Fruit fly (Drosophila melanogaster) whole organism, wandering third instar larva: ENCODE results near the gene ndl.

Experiments
- Dfd ChIP-seq: fragments of >200 bp; optimal IDR thresholded peaks from 2 replicates; lab custom pipeline; 2017; ENCODE audit warnings: missing biosample characterization, missing genetic modification characterization
- Hr78 ChIP-seq: fragments of >200 bp; optimal IDR thresholded peaks from 2 replicates; lab custom pipeline; 2017; ENCODE audit warnings: missing biosample characterization, missing genetic modification characterization
- Mio ChIP-seq: sonication (Bioruptor generic); optimal IDR thresholded peaks from 2 replicates; lab custom pipeline; 2016; ENCODE audit warnings: missing biosample characterization, missing genetic modification characterization
- OdsH ChIP-seq: fragments of 200-800 bp; sonication (Bioruptor generic); optimal IDR thresholded peaks from 2 replicates; lab custom pipeline; 2016; ENCODE audit warnings: missing biosample characterization, mild to moderate bottlenecking, missing genetic modification characterization
- Rel ChIP-seq, 2 experiments: fragments of 200-800 bp; sonication (Bioruptor generic) in 1 of 2; optimal IDR thresholded peaks; 2 replicates in 1 of 2; 3 replicates in 1 of 2; lab custom pipeline; 2016 to 2019; ENCODE audit warnings: mild to moderate bottlenecking in 2 of 2, missing biosample characterization in 2 of 2, missing genetic modification characterization in 2 of 2, moderate library complexity in 1 of 2
- Vsx2 ChIP-seq: fragments of 200-300, 225-300 bp; sonication (Bioruptor generic); optimal IDR thresholded peaks from 2 replicates; lab custom pipeline; 2018; ENCODE audit warnings: missing biosample characterization, missing genetic modification characterization; ENCODE audit not compliant: partially characterized antibody
- dl ChIP-seq, 2 experiments: fragments of 175-275, 200-275 bp in 1 of 2; fragments of 200-275 bp in 1 of 2; sonication (Bioruptor generic); optimal IDR thresholded peaks; lab custom pipeline; 2018; ENCODE audit warnings: mild to moderate bottlenecking in 2 of 2, missing biosample characterization in 2 of 2, missing genetic modification characterization in 2 of 2, moderate library complexity in 2 of 2; ENCODE audit not compliant: partially characterized antibody in 2 of 2, insufficient read depth in 1 of 2
- fru ChIP-seq: fragments of 200-800 bp; sonication (Bioruptor generic); optimal IDR thresholded peaks from 3 replicates; lab custom pipeline; 2016; ENCODE audit warnings: missing biosample characterization, mild to moderate bottlenecking, missing genetic modification characterization
- h ChIP-seq: fragments of 200-800 bp; sonication (Bioruptor generic); optimal IDR thresholded peaks from 3 replicates; lab custom pipeline; 2016; ENCODE audit warnings: missing biosample characterization, mild to moderate bottlenecking, missing genetic modification characterization
- pan ChIP-seq: fragments of >200 bp; optimal IDR thresholded peaks from 2 replicates; lab custom pipeline; 2017
- rgr ChIP-seq: fragments of 200-800 bp; sonication (Bioruptor generic); optimal IDR thresholded peaks from 3 replicates; lab custom pipeline; 2016; ENCODE audit warnings: missing biosample characterization, mild to moderate bottlenecking, missing genetic modification characterization
- woc ChIP-seq: sonication (Bioruptor generic); optimal IDR thresholded peaks from 2 replicates; lab custom pipeline; 2016; ENCODE audit warnings: missing biosample characterization, mild to moderate bottlenecking, missing genetic modification characterization

DNA sequence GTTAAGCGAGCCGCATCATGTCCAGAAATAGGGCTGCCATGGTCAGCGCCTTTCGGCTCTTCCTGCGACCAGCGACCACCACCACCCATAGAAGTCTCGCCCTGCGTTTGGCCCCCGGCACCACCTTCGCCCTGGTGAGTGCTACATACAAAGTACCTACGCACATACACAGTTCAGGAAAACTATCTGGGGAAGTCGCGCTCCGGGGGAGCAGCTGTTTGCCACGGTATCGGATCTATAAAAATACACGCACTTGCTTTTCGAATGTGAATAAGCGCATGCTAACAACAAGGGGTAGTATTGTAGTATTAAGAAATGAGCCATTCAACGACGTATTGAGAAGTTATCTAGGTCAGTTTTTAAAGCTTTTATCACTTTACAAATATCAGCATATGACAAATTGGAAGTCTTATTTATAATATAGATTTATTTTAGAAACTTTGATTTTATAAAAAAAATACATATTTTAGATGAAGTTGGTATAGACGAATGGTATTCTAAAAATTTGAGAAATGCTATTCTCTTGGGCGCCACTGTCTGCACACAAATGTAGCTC is 51.3 kb downstream of the ndl start:
- TF ChIP-seq rgr (peak; percentile 47), woc (no peak), Dfd (GFP tag; lab: Kevin White, UChicago) (no peak), Rel (GFP tag; optimal IDR thresholded peaks at IDR 0.05; lab: Kevin White, UChicago) (no peak), Rel (tag; optimal IDR thresholded peaks at IDR 0.05; lab: Kevin White, UChicago) (no peak), fru (GFP tag; lab: Kevin White, UChicago) (peak; percentile 15), h (GFP tag; lab: Kevin White, UChicago) (peak; percentile 38), pan (no peak), Hr78 (GFP tag; lab: Kevin White, UChicago) (no peak), dl (GFP tag; optimal IDR thresholded peaks at IDR 0.05; lab: Kevin White, UChicago; ENCODE audit: insufficient read depth in 1 of 2, partially characterized antibody in 2 of 2) (no peak), OdsH (GFP tag; lab: Kevin White, UChicago) (peak; percentile 45), Vsx2 (GFP tag; lab: Kevin White, UChicago) (no peak), Mio (GFP tag; lab: Kevin White, UChicago) (no peak)
